Fruit fly (Drosophila melanogaster) whole organism, embryonic: ENCODE measurements around the gene CG4297.

ENCODE experiments used
- BtbVII ChIP-seq: fragments of 200-800 bp; sonication (Bioruptor generic); optimal IDR thresholded peaks from 3 replicates; lab custom pipeline; 2017; ENCODE audit warnings: missing biosample characterization, mild to moderate bottlenecking, missing genetic modification characterization
- CG10462 ChIP-seq: fragments of 200-800 bp; sonication (Bioruptor generic); optimal IDR thresholded peaks from 2 replicates; lab custom pipeline; 2016; ENCODE audit warnings: missing biosample characterization, missing genetic modification characterization
- CG11085 ChIP-seq: fragments of 200-800 bp; sonication (Bioruptor generic); IDR thresholded peaks from 2 replicates; pipeline ENCODE4 v1.3.6; 2022; ENCODE audit warnings: missing biosample characterization, missing genetic modification characterization
- CG11723 ChIP-seq: fragments of 200-800 bp; sonication (Bioruptor generic); optimal IDR thresholded peaks from 2 replicates; lab custom pipeline; 2017; ENCODE audit warnings: missing biosample characterization, mild to moderate bottlenecking, missing genetic modification characterization
- CG12769 ChIP-seq: fragments of 200-800 bp; sonication (Bioruptor generic); optimal IDR thresholded peaks from 2 replicates; lab custom pipeline; 2019; ENCODE audit warnings: missing biosample characterization, mild to moderate bottlenecking, missing genetic modification characterization, moderate library complexity
- CG12942 ChIP-seq: fragments of 200-800 bp; sonication (Bioruptor generic); optimal IDR thresholded peaks from 3 replicates; lab custom pipeline; 2016; ENCODE audit warnings: missing biosample characterization, missing genetic modification characterization
- CG15601 ChIP-seq: fragments of 200-800 bp; sonication (Bioruptor generic); optimal IDR thresholded peaks from 3 replicates; lab custom pipeline; 2019; ENCODE audit warnings: missing biosample characterization, mild to moderate bottlenecking, missing genetic modification characterization, moderate library complexity
- CG16863 ChIP-seq: fragments of 200-800 bp; sonication (Bioruptor generic); optimal IDR thresholded peaks from 3 replicates; lab custom pipeline; 2016; ENCODE audit warnings: missing biosample characterization, missing genetic modification characterization
- CG17359 ChIP-seq: fragments of 200-800 bp; sonication (Bioruptor generic); optimal IDR thresholded peaks from 3 replicates; lab custom pipeline; 2018; ENCODE audit warnings: missing biosample characterization, mild to moderate bottlenecking, missing genetic modification characterization, moderate library complexity
- CG2202 ChIP-seq: fragments of 200-800 bp; sonication (Bioruptor generic); optimal IDR thresholded peaks from 2 replicates; lab custom pipeline; 2018; ENCODE audit warnings: missing biosample characterization, mild to moderate bottlenecking, missing genetic modification characterization
- CG2678 ChIP-seq: fragments of 200-800 bp; sonication (Bioruptor generic); optimal IDR thresholded peaks from 3 replicates; lab custom pipeline; 2019; ENCODE audit warnings: missing biosample characterization, mild to moderate bottlenecking, missing genetic modification characterization, moderate library complexity
- CG31388 ChIP-seq: fragments of 200-800 bp; sonication (Bioruptor generic); optimal IDR thresholded peaks from 2 replicates; lab custom pipeline; 2016; ENCODE audit warnings: missing biosample characterization, missing genetic modification characterization
- CG42726 ChIP-seq: fragments of 200-800 bp; sonication (Bioruptor generic); IDR thresholded peaks from 2 replicates; pipeline ENCODE4 v1.3.6; 2022; ENCODE audit warnings: missing biosample characterization, missing genetic modification characterization; ENCODE audit not compliant: partially characterized antibody
- CG4404 ChIP-seq: fragments of 200-800 bp; sonication (Bioruptor generic); IDR thresholded peaks from 2 replicates; pipeline ENCODE4 v1.3.6; 2022; ENCODE audit warnings: missing biosample characterization, missing genetic modification characterization
- CG9817 ChIP-seq: fragments of 200-800 bp; sonication (Bioruptor generic); optimal IDR thresholded peaks from 2 replicates; lab custom pipeline; 2018; ENCODE audit warnings: missing biosample characterization, mild to moderate bottlenecking, missing genetic modification characterization, moderate library complexity
- D ChIP-seq, 2 experiments: fragments of 200-800 bp in 1 of 2; fragments of >200 bp in 1 of 2; sonication (Bioruptor generic) in 1 of 2; optimal IDR thresholded peaks; 2 replicates in 1 of 2; 3 replicates in 1 of 2; lab custom pipeline; 2017; ENCODE audit warnings: mild to moderate bottlenecking in 1 of 2, missing biosample characterization in 1 of 2, missing genetic modification characterization in 1 of 2, missing genetic modification reagents in 1 of 2
- D19A ChIP-seq: fragments of 200-800 bp; optimal IDR thresholded peaks from 3 replicates; lab custom pipeline; 2019; ENCODE audit warnings: missing biosample characterization, mild to moderate bottlenecking, missing genetic modification characterization, moderate library complexity
- ERR ChIP-seq: fragments of 200-800 bp; sonication (Bioruptor generic); optimal IDR thresholded peaks from 2 replicates; lab custom pipeline; 2016; ENCODE audit warnings: missing biosample characterization, missing genetic modification characterization
- Fer3 ChIP-seq: fragments of 200-800 bp; sonication (Bioruptor generic); optimal IDR thresholded peaks from 2 replicates; lab custom pipeline; 2018; ENCODE audit warnings: missing biosample characterization, mild to moderate bottlenecking, missing genetic modification characterization, moderate library complexity
- HLH54F ChIP-seq: fragments of 200-800 bp; sonication (Bioruptor generic); optimal IDR thresholded peaks from 3 replicates; lab custom pipeline; 2016; ENCODE audit warnings: missing biosample characterization, missing genetic modification characterization
- Kr ChIP-seq: fragments of 200-800 bp; sonication (Bioruptor generic); optimal IDR thresholded peaks from 2 replicates; lab custom pipeline; 2017; ENCODE audit warnings: missing biosample characterization, mild to moderate bottlenecking, missing genetic modification characterization
- Meics ChIP-seq: fragments of 200-800 bp; sonication (Bioruptor generic); optimal IDR thresholded peaks from 2 replicates; lab custom pipeline; 2017; ENCODE audit warnings: missing biosample characterization, mild to moderate bottlenecking, missing genetic modification characterization
- Oli ChIP-seq: fragments of 200-800 bp; sonication (Bioruptor generic); optimal IDR thresholded peaks from 2 replicates; lab custom pipeline; 2018; ENCODE audit warnings: missing biosample characterization, mild to moderate bottlenecking, missing genetic modification characterization, moderate library complexity
- Side ChIP-seq: fragments of 200-800 bp; sonication (Bioruptor generic); optimal IDR thresholded peaks from 2 replicates; lab custom pipeline; 2016; ENCODE audit warnings: missing biosample characterization, missing genetic modification characterization
- Sin3A ChIP-seq: fragments of >200 bp; optimal IDR thresholded peaks from 2 replicates; lab custom pipeline; 2018
- bcd ChIP-seq: fragments of 200-800 bp; sonication (Bioruptor generic); optimal IDR thresholded peaks from 2 replicates; lab custom pipeline; 2017; ENCODE audit warnings: missing biosample characterization, mild to moderate bottlenecking, missing genetic modification characterization
- danr ChIP-seq: fragments of 200-800 bp; sonication (Bioruptor generic); IDR thresholded peaks from 2 replicates; pipeline ENCODE4 v1.3.6; 2022; ENCODE audit warnings: missing biosample characterization, missing genetic modification characterization
- esg ChIP-seq: fragments of 200-800 bp; sonication (Bioruptor generic); conservative IDR thresholded peaks from 2 replicates; pipeline ENCODE4 v1.3.6; 2022; ENCODE audit warnings: missing biosample characterization, missing genetic modification characterization
- eyg ChIP-seq: fragments of 200-800 bp; sonication (Bioruptor generic); optimal IDR thresholded peaks from 3 replicates; lab custom pipeline; 2016; ENCODE audit warnings: missing biosample characterization, missing genetic modification characterization
- fd64A ChIP-seq: fragments of 200-800 bp; sonication (Bioruptor generic); optimal IDR thresholded peaks from 3 replicates; lab custom pipeline; 2018; ENCODE audit warnings: missing biosample characterization, mild to moderate bottlenecking, missing genetic modification characterization
- hb ChIP-seq: fragments of 200-800 bp; sonication (Bioruptor generic); IDR thresholded peaks from 3 replicates; pipeline ENCODE4 v1.3.6; 2022; ENCODE audit warnings: missing biosample characterization, missing genetic modification characterization; ENCODE audit not compliant: partially characterized antibody
- lab ChIP-seq: fragments of 200-800 bp; sonication (Bioruptor generic); optimal IDR thresholded peaks from 3 replicates; lab custom pipeline; 2017; ENCODE audit warnings: missing biosample characterization, missing genetic modification characterization, mild to moderate bottlenecking, moderate library complexity, missing genetic modification reagents
- maf-S ChIP-seq: fragments of 200-800 bp; sonication (Bioruptor generic); optimal IDR thresholded peaks from 2 replicates; lab custom pipeline; 2016; ENCODE audit warnings: missing biosample characterization, missing genetic modification characterization
- odd ChIP-seq: fragments of 200-800 bp; sonication (Bioruptor generic); optimal IDR thresholded peaks from 2 replicates; lab custom pipeline; 2017; ENCODE audit warnings: missing biosample characterization, mild to moderate bottlenecking, missing genetic modification characterization
- onecut ChIP-seq: fragments of 200-800 bp; sonication (Bioruptor generic); IDR thresholded peaks from 2 replicates; pipeline ENCODE4 v1.3.6; 2022; ENCODE audit warnings: missing biosample characterization, missing genetic modification characterization
- org-1 ChIP-seq: fragments of 200-800 bp; sonication (Bioruptor generic); optimal IDR thresholded peaks from 2 replicates; lab custom pipeline; 2017; ENCODE audit warnings: missing biosample characterization, missing genetic modification characterization
- pros ChIP-seq: fragments of 200-800 bp; sonication (Bioruptor generic); optimal IDR thresholded peaks from 3 replicates; lab custom pipeline; 2019; ENCODE audit warnings: missing biosample characterization, mild to moderate bottlenecking, missing genetic modification characterization, moderate library complexity
- psq ChIP-seq: fragments of 200-800 bp; sonication (Bioruptor generic); optimal IDR thresholded peaks from 2 replicates; lab custom pipeline; 2017; ENCODE audit warnings: missing biosample characterization, missing genetic modification characterization
- rib ChIP-seq: fragments of 200-800 bp; sonication (Bioruptor generic); IDR thresholded peaks from 2 replicates; pipeline ENCODE4 v1.3.6; 2022; ENCODE audit warnings: missing biosample characterization, missing genetic modification characterization
- sna ChIP-seq: fragments of 200-800 bp; sonication (Bioruptor generic); IDR thresholded peaks from 2 replicates; pipeline ENCODE4 v1.3.6; 2022; ENCODE audit warnings: missing biosample characterization, missing genetic modification characterization; ENCODE audit not compliant: partially characterized antibody
- so ChIP-seq: fragments of 200-800 bp; sonication (Bioruptor generic); IDR thresholded peaks from 3 replicates; pipeline ENCODE4 v1.3.6; 2022; ENCODE audit warnings: missing biosample characterization, missing genetic modification characterization
- sob ChIP-seq: fragments of 200-800 bp; sonication (Bioruptor generic); IDR thresholded peaks from 2 replicates; pipeline ENCODE4 v1.3.6; 2022; ENCODE audit warnings: missing biosample characterization, missing genetic modification characterization
- stc ChIP-seq: fragments of 200-800 bp; sonication (Bioruptor generic); IDR thresholded peaks from 2 replicates; pipeline ENCODE4 v1.3.6; 2022; ENCODE audit warnings: missing biosample characterization, missing genetic modification characterization
- tgo ChIP-seq: fragments of 200-800 bp; sonication (Bioruptor generic); IDR thresholded peaks from 3 replicates; pipeline ENCODE4 v1.3.6; 2022; ENCODE audit warnings: missing biosample characterization, missing genetic modification characterization
- tll ChIP-seq, 2 experiments: fragments of 200-800 bp in 1 of 2; fragments of >200 bp in 1 of 2; sonication (Bioruptor generic) in 1 of 2; optimal IDR thresholded peaks; 2 replicates each; lab custom pipeline; 2017 to 2019; ENCODE audit warnings: missing biosample characterization in 2 of 2, missing genetic modification characterization in 2 of 2, mild to moderate bottlenecking in 1 of 2, moderate library complexity in 1 of 2
- trh ChIP-seq: fragments of 200-800 bp; sonication (Bioruptor generic); optimal IDR thresholded peaks from 2 replicates; lab custom pipeline; 2016; ENCODE audit warnings: missing biosample characterization, missing genetic modification characterization
- usp ChIP-seq: fragments of >200 bp; optimal IDR thresholded peaks from 2 replicates; lab custom pipeline; 2017; ENCODE audit warnings: missing biosample characterization, missing genetic modification characterization
- zfh2 ChIP-seq: fragments of 200-800 bp; sonication (Bioruptor generic); optimal IDR thresholded peaks from 2 replicates; lab custom pipeline; 2016; ENCODE audit warnings: missing biosample characterization, missing genetic modification characterization

The CG4297 gene

dm6 chr2L:430820-431628, 41.0 kb downstream of the CG4297 start, which contains the start of gene ex (continued):
- TF ChIP-seq CG2678 (tag; lab: Kevin White, UChicago) (peak; percentile 76), ERR (peak; percentile 25), CG42726 (GFP tag; lab: Robert Waterston, UW) (peak; percentile 38; the same call in 1 of the 2 replicates), pros (GFP tag; lab: Kevin White, UChicago) (peak; percentile 74), D (optimal IDR thresholded peaks at IDR 0.05; lab: Kevin White, UChicago) (no peak), D (GFP tag; optimal IDR thresholded peaks at IDR 0.05; lab: Kevin White, UChicago) (peak; percentile 14), hb (GFP tag; lab: Robert Waterston, UW) (no peak), Side (GFP tag; lab: Kevin White, UChicago) (peak; percentile 25), org-1 (peak; percentile 31), fd64A (peak; percentile 83), CG15601 (peak; percentile 78), CG2202 (tag; lab: Kevin White, UChicago) (peak; percentile 70), HLH54F (GFP tag; lab: Kevin White, UChicago) (no peak), CG9817 (tag; lab: Kevin White, UChicago) (peak; percentile 13), CG11723 (GFP tag; lab: Kevin White, UChicago) (peak; percentile 22), CG16863 (GFP tag; lab: Kevin White, UChicago) (peak; percentile 15), CG12942 (GFP tag; lab: Kevin White, UChicago) (no peak), Oli (tag; lab: Kevin White, UChicago) (no peak), eyg (GFP tag; lab: Kevin White, UChicago) (peak; percentile 53), rib (GFP tag; lab: Robert Waterston, UW) (peak; percentile 66), tll (GFP tag; optimal IDR thresholded peaks at IDR 0.05; lab: Kevin White, UChicago) (no peak), CG31388 (GFP tag; lab: Kevin White, UChicago) (no peak), sna (GFP tag; lab: Robert Waterston, UW) (no peak), CG11085 (GFP tag; lab: Robert Waterston, UW) (no peak), CG4404 (GFP tag; lab: Robert Waterston, UW) (no peak), esg (GFP tag; lab: Robert Waterston, UW) (no peak), trh (GFP tag; lab: Kevin White, UChicago) (no peak), Meics (GFP tag; lab: Kevin White, UChicago) (peak; percentile 72), CG10462 (peak; percentile 29), tgo (GFP tag; lab: Robert Waterston, UW) (no peak), psq (GFP tag; lab: Kevin White, UChicago) (peak; percentile 76), CG17359 (peak; percentile 79), D19A (tag; lab: Kevin White, UChicago) (peak; percentile 30), maf-S (no peak), CG12769 (peak; percentile 64), sob (GFP tag; lab: Robert Waterston, UW) (peak; percentile 72; the same call in 1 of the 2 replicates), lab (GFP tag; lab: Kevin White, UChicago) (peak; percentile 84), stc (GFP tag; lab: Robert Waterston, UW) (peak; percentile 66; the same call in 1 of the 2 replicates), Sin3A (no peak), odd (GFP tag; lab: Kevin White, UChicago) (peak; percentile 85), so (peak; percentile 73; the same call in 2 of the 3 replicates), onecut (GFP tag; lab: Robert Waterston, UW) (peak; percentile 60), Kr (GFP tag; lab: Kevin White, UChicago) (peak; percentile 60), usp (GFP tag; lab: Kevin White, UChicago) (no peak), bcd (peak; percentile 41), danr (no peak; the same call in 1 of the 2 replicates), Fer3 (tag; lab: Kevin White, UChicago) (peak; percentile 54), BtbVII (GFP tag; lab: Kevin White, UChicago) (peak; percentile 75), zfh2 (no peak)
